Worm (Caenorhabditis elegans): ENCODE results near the gene npr-17.

ce11 chrIII:7941417-7941816 lies 54.8 kb downstream of the npr-17 start, which contains the start of gene kle-2:
- no peak for TF ChIP-seq med-1 (GFP tag; optimal IDR thresholded peaks at IDR 0.05; ENCODE audit: insufficient read depth)
- no peak for TF ChIP-seq ref-1 (GFP tag; conservative IDR thresholded peaks at IDR 0.05)
- TF ChIP-seq cog-1 (tag; optimal IDR thresholded peaks at IDR 0.05), result no peak
- TF ChIP-seq flt-1 (GFP tag; IDR thresholded peaks at IDR 0.05), result no peak
- no peak for TF ChIP-seq T22C8.4 (GFP tag; IDR thresholded peaks at IDR 0.05)

All from whole organism, midembryonic.